Worm (Caenorhabditis elegans): ENCODE results near the gene spig-8.

DNA sequence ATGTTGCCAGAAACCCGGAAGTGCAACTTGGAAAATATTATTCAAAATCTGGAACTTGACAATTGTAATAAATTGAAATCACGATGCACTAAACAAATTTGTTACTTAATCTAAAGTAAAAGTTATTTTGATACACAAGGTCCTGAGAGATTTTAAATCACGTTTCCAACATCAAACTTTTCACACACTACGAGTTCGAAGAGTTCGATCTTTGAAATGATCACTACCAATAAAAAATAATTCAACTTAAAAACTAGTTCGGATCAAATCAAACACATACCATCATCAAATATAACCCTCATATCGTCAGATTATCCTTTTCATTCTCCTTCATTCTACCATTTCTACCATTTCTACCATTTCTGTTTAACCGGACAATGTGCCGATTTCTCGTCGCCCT is 48.7 kb upstream of the spig-8 start, which contains the start of gene spig-10:
- no peak for TF ChIP-seq snpc-4 (tag; optimal IDR thresholded peaks at IDR 0.05)
- TF ChIP-seq pha-4 (tag; optimal IDR thresholded peaks at IDR 0.05) = no peak
- no peak for TF ChIP-seq lin-13 (tag; optimal IDR thresholded peaks at IDR 0.05)
- no peak for TF ChIP-seq mab-5 (tag; optimal IDR thresholded peaks at IDR 0.05)
- TF ChIP-seq unc-62 (GFP tag; optimal IDR thresholded peaks at IDR 0.05) = no peak
- TF ChIP-seq tbx-8 (GFP tag; optimal IDR thresholded peaks at IDR 0.05) = no peak
- no peak for TF ChIP-seq nhr-237 (tag; optimal IDR thresholded peaks at IDR 0.05)
- no peak for TF ChIP-seq nhr-28 (tag; optimal IDR thresholded peaks at IDR 0.05)
- TF ChIP-seq ztf-11 (tag; optimal IDR thresholded peaks at IDR 0.05) = no peak
- TF ChIP-seq sptf-1 (tag; optimal IDR thresholded peaks at IDR 0.05) = no peak
- TF ChIP-seq sem-2 (GFP tag; optimal IDR thresholded peaks at IDR 0.05) = no peak
- no peak for TF ChIP-seq unc-120 (tag; optimal IDR thresholded peaks at IDR 0.05; ENCODE audit: poor library complexity, severe bottlenecking)
- no peak for TF ChIP-seq elt-3 (tag; optimal IDR thresholded peaks at IDR 0.05)
